Fruit fly (Drosophila melanogaster): Measurements from ENCODE around the gene Idi.

dm6 chr3R:21296038-21296727 lies 26.3 kb downstream of the Idi start:
- TF ChIP-seq EcR (GFP tag; optimal IDR thresholded peaks at IDR 0.05) (peak; percentile 36), Snoo (tag; optimal IDR thresholded peaks at IDR 0.05) (peak; percentile 88), CG17806 (tag; optimal IDR thresholded peaks at IDR 0.05) (peak; percentile 91), CG12605 (GFP tag; IDR thresholded peaks at IDR 0.05) (no peak)
